Fruit fly (Drosophila melanogaster): Measurements from ENCODE around the gene LManI.

Gene LManI

DNA sequence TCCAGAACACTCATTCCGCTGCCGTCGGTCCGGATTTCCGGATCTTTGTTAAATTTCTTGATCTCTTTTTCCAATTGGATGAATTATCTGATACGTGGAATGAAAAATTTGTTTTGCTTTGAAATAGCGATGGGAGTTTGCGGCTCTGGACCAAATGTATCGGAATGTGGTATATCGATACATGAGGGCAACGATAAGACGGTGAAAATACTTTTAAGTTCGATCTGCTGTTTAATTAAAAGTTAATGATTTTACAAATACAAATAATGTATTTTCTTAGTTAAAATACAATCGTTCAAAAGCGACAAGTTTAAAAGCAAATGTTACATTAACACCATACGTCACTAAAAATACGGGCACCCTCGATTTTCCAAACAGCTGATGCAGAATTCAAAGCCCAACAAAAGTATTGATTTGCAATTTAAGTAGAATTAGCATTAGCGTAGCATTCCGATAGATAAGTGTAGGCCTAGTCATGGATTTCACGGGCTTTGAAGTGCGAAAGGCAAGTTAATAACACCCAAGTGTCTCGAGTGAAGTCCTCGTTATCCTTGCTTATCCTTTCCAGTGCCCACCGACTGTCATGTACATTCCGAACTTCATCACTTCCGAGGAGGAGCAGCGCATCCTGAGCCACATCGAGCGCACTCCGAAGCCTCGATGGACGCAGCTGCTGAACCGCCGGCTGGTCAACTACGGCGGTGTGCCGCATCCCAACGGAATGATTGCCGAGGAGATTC is 31.6 kb upstream of the LManI start, which contains the start of the genes Cog4 and CG6144 (continued):
- no peak for TF ChIP-seq CG11560 (tag; IDR thresholded peaks at IDR 0.05)
- TF ChIP-seq row (GFP tag; IDR thresholded peaks at IDR 0.05): peak; percentile 84
- TF ChIP-seq CG13775 (GFP tag; optimal IDR thresholded peaks at IDR 0.05): peak; percentile 11
- no peak for TF ChIP-seq gt (GFP tag; IDR thresholded peaks at IDR 0.05)
- peak; percentile 18 for TF ChIP-seq bab2 (GFP tag; optimal IDR thresholded peaks at IDR 0.05)
- TF ChIP-seq kah (GFP tag; optimal IDR thresholded peaks at IDR 0.05): no peak
- TF ChIP-seq CG10267 (tag; optimal IDR thresholded peaks at IDR 0.05): peak; percentile 54
- TF ChIP-seq CG6765 (GFP tag; optimal IDR thresholded peaks at IDR 0.05): no peak
- TF ChIP-seq CG2712 (tag; optimal IDR thresholded peaks at IDR 0.05): no peak
- peak; percentile 87 for TF ChIP-seq Sry-δ (GFP tag; optimal IDR thresholded peaks at IDR 0.05)
- peak; percentile 56 for TF ChIP-seq gfzf (GFP tag; optimal IDR thresholded peaks at IDR 0.05)
- TF ChIP-seq stwl (tag; optimal IDR thresholded peaks at IDR 0.05): peak; percentile 34
- TF ChIP-seq Doc3 (GFP tag; IDR thresholded peaks at IDR 0.05; ENCODE audit: partially characterized antibody): peak; percentile 77; the same call in 2 of the 3 replicates
- peak; percentile 4 to 6 for TF ChIP-seq dpn (GFP tag; optimal IDR thresholded peaks at IDR 0.05)
- no peak for TF ChIP-seq CG2199 (GFP tag; IDR thresholded peaks at IDR 0.05)
- TF ChIP-seq slp2 (GFP tag; optimal IDR thresholded peaks at IDR 0.05): no peak
- TF ChIP-seq CG14710 (tag; optimal IDR thresholded peaks at IDR 0.05): peak; percentile 61
- no peak for TF ChIP-seq yki (optimal IDR thresholded peaks at IDR 0.05)
- peak; percentile 53; the same call in 1 of the 2 replicates for TF ChIP-seq Xrp1 (GFP tag; IDR thresholded peaks at IDR 0.05)
- TF ChIP-seq Dll (GFP tag; IDR thresholded peaks at IDR 0.05; ENCODE audit: partially characterized antibody): peak; percentile 91
- TF ChIP-seq pzg (GFP tag; optimal IDR thresholded peaks at IDR 0.05): peak; percentile 61
- 0 out of 3 replicates have a peak, but pooled peaks have one; percentile 47 for TF ChIP-seq CG7963 (GFP tag; IDR thresholded peaks at IDR 0.05; ENCODE audit: partially characterized antibody)
- no peak for TF ChIP-seq Trl (optimal IDR thresholded peaks at IDR 0.05)
- TF ChIP-seq Trl (GFP tag; optimal IDR thresholded peaks at IDR 0.05): peak; percentile 62
- no peak for TF ChIP-seq GATAe (GFP tag; conservative IDR thresholded peaks at IDR 0.05)
- no peak for TF ChIP-seq gsb-n (tag; optimal IDR thresholded peaks at IDR 0.05)
- TF ChIP-seq Sin3A (optimal IDR thresholded peaks at IDR 0.05): peak; percentile 64
- peak; percentile 14 for TF ChIP-seq CG10979 (tag; optimal IDR thresholded peaks at IDR 0.05)
- TF ChIP-seq Rfx (GFP tag; IDR thresholded peaks at IDR 0.05): 0 out of 2 replicates have a peak, but pooled peaks have one; percentile 33
- peak; percentile 57 for TF ChIP-seq trem (tag; optimal IDR thresholded peaks at IDR 0.05)
- TF ChIP-seq CG3995 (GFP tag; optimal IDR thresholded peaks at IDR 0.05): peak; percentile 91
- TF ChIP-seq crol (GFP tag; IDR thresholded peaks at IDR 0.05): no peak
- TF ChIP-seq CG30403 (GFP tag; optimal IDR thresholded peaks at IDR 0.05): peak; percentile 44
- TF ChIP-seq zfh1 (GFP tag; IDR thresholded peaks at IDR 0.05): 0 out of 3 replicates have a peak, but pooled peaks have one; percentile 43
- 0 out of 2 replicates have a peak, but pooled peaks have one; percentile 17 for TF ChIP-seq al (GFP tag; IDR thresholded peaks at IDR 0.05)
- TF ChIP-seq inv (GFP tag; IDR thresholded peaks at IDR 0.05; ENCODE audit: partially characterized antibody): peak; percentile 68
- no peak for TF ChIP-seq Bteb2 (GFP tag; optimal IDR thresholded peaks at IDR 0.05)
- no peak for TF ChIP-seq pnt (GFP tag; optimal IDR thresholded peaks at IDR 0.05)
- no peak for TF ChIP-seq CG3163 (GFP tag; optimal IDR thresholded peaks at IDR 0.05)
- no peak for TF ChIP-seq ERR (GFP tag; optimal IDR thresholded peaks at IDR 0.05)
- TF ChIP-seq CG12769 (tag; optimal IDR thresholded peaks at IDR 0.05): no peak
- no peak for TF ChIP-seq wek (GFP tag; optimal IDR thresholded peaks at IDR 0.05)
- peak; percentile 60 for TF ChIP-seq lilli (GFP tag; optimal IDR thresholded peaks at IDR 0.05)
- no peak for TF ChIP-seq lov (optimal IDR thresholded peaks at IDR 0.05)
- TF ChIP-seq lov (GFP tag; IDR thresholded peaks at IDR 0.05): no peak
- peak; percentile 68 for TF ChIP-seq Elba2 (GFP tag; optimal IDR thresholded peaks at IDR 0.05)
- peak; percentile 72 for TF ChIP-seq Bgb (GFP tag; IDR thresholded peaks at IDR 0.05; ENCODE audit: partially characterized antibody)
- TF ChIP-seq HLH3B (GFP tag; IDR thresholded peaks at IDR 0.05): no peak
- no peak for TF ChIP-seq CG11398 (GFP tag; optimal IDR thresholded peaks at IDR 0.05)
- TF ChIP-seq lola (GFP tag; optimal IDR thresholded peaks at IDR 0.05): peak in 1 of 3 experiments; percentile 55

Measured in whole organism, embryonic.